Fruit fly (Drosophila melanogaster) whole organism, embryonic: ENCODE results near the gene BHD.

Experiments
- Adf1 ChIP-seq: fragments of 200-800 bp; sonication (Bioruptor generic); IDR thresholded peaks from 2 replicates; pipeline ENCODE4 v1.3.6; 2022; ENCODE audit warnings: missing biosample characterization, missing genetic modification characterization
- Antp ChIP-seq: fragments of 200-800 bp; sonication (Bioruptor generic); optimal IDR thresholded peaks from 3 replicates; lab custom pipeline; 2016; ENCODE audit warnings: missing biosample characterization, missing genetic modification characterization
- C15 ChIP-seq: fragments of 200-800 bp; sonication (Bioruptor generic); IDR thresholded peaks from 3 replicates; pipeline ENCODE4 v1.3.6; 2022; ENCODE audit warnings: missing biosample characterization, missing genetic modification characterization
- CG11398 ChIP-seq: fragments of 200-800 bp; sonication (Bioruptor generic); optimal IDR thresholded peaks from 2 replicates; lab custom pipeline; 2016; ENCODE audit warnings: missing biosample characterization, missing genetic modification characterization
- CG11504 ChIP-seq: fragments of 200-800 bp; sonication (Bioruptor generic); optimal IDR thresholded peaks from 3 replicates; lab custom pipeline; 2019; ENCODE audit warnings: missing biosample characterization, mild to moderate bottlenecking, missing genetic modification characterization, moderate library complexity
- CG1233 ChIP-seq: fragments of 200-800 bp; sonication (Bioruptor generic); optimal IDR thresholded peaks from 4 replicates; lab custom pipeline; 2018; ENCODE audit warnings: missing biosample characterization, mild to moderate bottlenecking, missing genetic modification characterization
- CG14860 ChIP-seq: fragments of 200-800 bp; sonication (Bioruptor generic); IDR thresholded peaks from 3 replicates; pipeline ENCODE4 v1.3.6; 2022; ENCODE audit warnings: missing biosample characterization, missing genetic modification characterization; ENCODE audit not compliant: partially characterized antibody
- CG15011 ChIP-seq: fragments of 200-800 bp; sonication (Bioruptor generic); optimal IDR thresholded peaks from 3 replicates; lab custom pipeline; 2018; ENCODE audit warnings: missing biosample characterization, mild to moderate bottlenecking, missing genetic modification characterization
- CG15269 ChIP-seq: fragments of 200-800 bp; sonication (Bioruptor generic); optimal IDR thresholded peaks from 2 replicates; lab custom pipeline; 2018; ENCODE audit warnings: missing biosample characterization, mild to moderate bottlenecking, missing genetic modification characterization, moderate library complexity
- CG16815 ChIP-seq: fragments of 200-800 bp; sonication (Bioruptor generic); optimal IDR thresholded peaks from 3 replicates; lab custom pipeline; 2017; ENCODE audit warnings: missing biosample characterization, mild to moderate bottlenecking, missing genetic modification characterization
- CG18599 ChIP-seq: fragments of 200-800 bp; sonication (Bioruptor generic); optimal IDR thresholded peaks from 3 replicates; lab custom pipeline; 2017; ENCODE audit warnings: missing biosample characterization, missing genetic modification characterization, mild to moderate bottlenecking, moderate library complexity, missing genetic modification reagents
- CG18619 ChIP-seq: fragments of 200-800 bp; sonication (Bioruptor generic); optimal IDR thresholded peaks from 3 replicates; lab custom pipeline; 2017; ENCODE audit warnings: missing biosample characterization, mild to moderate bottlenecking, missing genetic modification characterization
- CG2875 ChIP-seq: fragments of 200-800 bp; sonication (Bioruptor generic); optimal IDR thresholded peaks from 2 replicates; lab custom pipeline; 2017; ENCODE audit warnings: missing biosample characterization, mild to moderate bottlenecking, missing genetic modification characterization, missing genetic modification reagents
- CG6683 ChIP-seq: fragments of 200-800 bp; sonication (Bioruptor generic); optimal IDR thresholded peaks from 2 replicates; lab custom pipeline; 2017; ENCODE audit warnings: missing biosample characterization, mild to moderate bottlenecking, missing genetic modification characterization, missing genetic modification reagents
- CG6813 ChIP-seq: fragments of 200-800 bp; sonication (Bioruptor generic); optimal IDR thresholded peaks from 2 replicates; lab custom pipeline; 2017; ENCODE audit warnings: missing biosample characterization, missing genetic modification characterization, mild to moderate bottlenecking, moderate library complexity, missing genetic modification reagents
- CG6854 ChIP-seq: fragments of 200-800 bp; sonication (Bioruptor generic); optimal IDR thresholded peaks from 3 replicates; lab custom pipeline; 2017; ENCODE audit warnings: missing biosample characterization, mild to moderate bottlenecking, missing genetic modification characterization
- CG7745 ChIP-seq: fragments of 200-800 bp; sonication (Bioruptor generic); optimal IDR thresholded peaks from 2 replicates; lab custom pipeline; 2018; ENCODE audit warnings: missing biosample characterization, mild to moderate bottlenecking, missing genetic modification characterization, moderate library complexity
- CG8765 ChIP-seq: fragments of 200-800 bp; sonication (Bioruptor generic); IDR thresholded peaks from 2 replicates; pipeline ENCODE4 v1.3.6; 2022; ENCODE audit warnings: missing biosample characterization, missing genetic modification characterization
- CG8924 ChIP-seq: fragments of 200-800 bp; optimal IDR thresholded peaks from 3 replicates; lab custom pipeline; 2019; ENCODE audit warnings: missing biosample characterization, mild to moderate bottlenecking, missing genetic modification characterization, moderate library complexity
- CoRest ChIP-seq: fragments of 200-800 bp; sonication (Bioruptor generic); optimal IDR thresholded peaks from 3 replicates; lab custom pipeline; 2018; ENCODE audit warnings: missing biosample characterization, mild to moderate bottlenecking, missing genetic modification characterization, moderate library complexity
- Hand ChIP-seq: fragments of 200-800 bp; sonication (Bioruptor generic); optimal IDR thresholded peaks from 2 replicates; lab custom pipeline; 2017; ENCODE audit warnings: mild to moderate bottlenecking, missing biosample characterization, missing genetic modification reagents, missing genetic modification characterization
- Hr51 ChIP-seq, 2 experiments: fragments of 200-800 bp; sonication (Bioruptor generic); optimal IDR thresholded peaks; 2 replicates in 1 of 2; 3 replicates in 1 of 2; lab custom pipeline; 2016 to 2018; ENCODE audit warnings: missing biosample characterization in 2 of 2, missing genetic modification characterization in 2 of 2, mild to moderate bottlenecking in 1 of 2, moderate library complexity in 1 of 2
- Lim3 ChIP-seq: fragments of 200-800 bp; sonication (Bioruptor generic); IDR thresholded peaks from 2 replicates; pipeline ENCODE4 v1.3.6; 2022; ENCODE audit warnings: missing biosample characterization, missing genetic modification characterization
- Mad ChIP-seq: fragments of 200-800 bp; sonication (Bioruptor generic); optimal IDR thresholded peaks from 2 replicates; lab custom pipeline; 2016; ENCODE audit warnings: missing biosample characterization, missing genetic modification characterization
- Meics ChIP-seq: fragments of 200-800 bp; sonication (Bioruptor generic); optimal IDR thresholded peaks from 2 replicates; lab custom pipeline; 2017; ENCODE audit warnings: missing biosample characterization, mild to moderate bottlenecking, missing genetic modification characterization
- NC2α ChIP-seq: fragments of 200-800 bp; sonication (Bioruptor generic); optimal IDR thresholded peaks from 2 replicates; lab custom pipeline; 2016; ENCODE audit warnings: missing biosample characterization, missing genetic modification characterization
- NK7.1 ChIP-seq: fragments of 200-800 bp; sonication (Bioruptor generic); optimal IDR thresholded peaks from 3 replicates; lab custom pipeline; 2016; ENCODE audit warnings: missing biosample characterization, missing genetic modification characterization
- Rfx ChIP-seq: fragments of 200-800 bp; sonication (Bioruptor generic); IDR thresholded peaks from 2 replicates; pipeline ENCODE4 v1.3.6; 2022; ENCODE audit warnings: missing biosample characterization, missing genetic modification characterization
- Tbp ChIP-seq: fragments of >200 bp; optimal IDR thresholded peaks from 2 replicates; lab custom pipeline; 2018; ENCODE audit warnings: missing biosample characterization, missing genetic modification characterization
- amos ChIP-seq: fragments of 200-800 bp; sonication (Bioruptor generic); IDR thresholded peaks from 2 replicates; pipeline ENCODE4 v1.3.6; 2022; ENCODE audit warnings: missing biosample characterization, missing genetic modification characterization; ENCODE audit not compliant: partially characterized antibody
- bab2 ChIP-seq: fragments of 200-800 bp; sonication (Bioruptor generic); optimal IDR thresholded peaks from 2 replicates; lab custom pipeline; 2016; ENCODE audit warnings: missing biosample characterization, missing genetic modification characterization
- cato ChIP-seq: fragments of 200-800 bp; sonication (Bioruptor generic); optimal IDR thresholded peaks from 2 replicates; lab custom pipeline; 2016; ENCODE audit warnings: missing biosample characterization, missing genetic modification characterization, borderline replicate concordance
- corto ChIP-seq: fragments of 200-800 bp; sonication (Bioruptor generic); optimal IDR thresholded peaks from 2 replicates; lab custom pipeline; 2016; ENCODE audit warnings: missing biosample characterization, mild to moderate bottlenecking, missing genetic modification characterization, moderate library complexity
- danr ChIP-seq: fragments of 200-800 bp; sonication (Bioruptor generic); IDR thresholded peaks from 2 replicates; pipeline ENCODE4 v1.3.6; 2022; ENCODE audit warnings: missing biosample characterization, missing genetic modification characterization
- exex ChIP-seq: fragments of 200-800 bp; sonication (Bioruptor generic); optimal IDR thresholded peaks from 4 replicates; lab custom pipeline; 2018; ENCODE audit warnings: missing biosample characterization, mild to moderate bottlenecking, missing genetic modification characterization, moderate library complexity
- fd96Cb ChIP-seq: fragments of 200-800 bp; sonication (Bioruptor generic); optimal IDR thresholded peaks from 2 replicates; lab custom pipeline; 2018; ENCODE audit warnings: missing biosample characterization, mild to moderate bottlenecking, missing genetic modification characterization, moderate library complexity
- fru ChIP-seq: fragments of >200 bp; optimal IDR thresholded peaks from 2 replicates; lab custom pipeline; 2017
- gem ChIP-seq: fragments of 200-800 bp; sonication (Bioruptor generic); optimal IDR thresholded peaks from 2 replicates; lab custom pipeline; 2019; ENCODE audit warnings: missing biosample characterization, mild to moderate bottlenecking, missing genetic modification characterization, moderate library complexity
- ken ChIP-seq: fragments of 200-800 bp; sonication (Bioruptor generic); IDR thresholded peaks from 3 replicates; pipeline ENCODE4 v1.3.6; 2022; ENCODE audit warnings: missing biosample characterization, missing genetic modification characterization
- lola ChIP-seq, 3 experiments: fragments of >200 bp in 2 of 3; fragments of 200-800 bp in 1 of 3; sonication (Bioruptor generic) in 1 of 3; optimal IDR thresholded peaks; 2 replicates each; lab custom pipeline; 2017 to 2019; ENCODE audit warnings: missing biosample characterization in 3 of 3, missing genetic modification characterization in 3 of 3, mild to moderate bottlenecking in 1 of 3, moderate library complexity in 1 of 3
- maf-S ChIP-seq: fragments of 200-800 bp; sonication (Bioruptor generic); optimal IDR thresholded peaks from 2 replicates; lab custom pipeline; 2016; ENCODE audit warnings: missing biosample characterization, missing genetic modification characterization
- nerfin-1 ChIP-seq: fragments of 200-800 bp; sonication (Bioruptor generic); optimal IDR thresholded peaks from 3 replicates; lab custom pipeline; 2019; ENCODE audit warnings: missing biosample characterization, mild to moderate bottlenecking, missing genetic modification characterization, moderate library complexity
- pb ChIP-seq: fragments of 200-800 bp; sonication (Bioruptor generic); optimal IDR thresholded peaks from 3 replicates; lab custom pipeline; 2016; ENCODE audit warnings: missing biosample characterization, missing genetic modification characterization
- sc ChIP-seq, 3 experiments: fragments of >200 bp in 2 of 3; fragments of 200-800 bp in 1 of 3; sonication (Bioruptor generic) in 1 of 3; optimal IDR thresholded peaks; 2 replicates in 2 of 3; 3 replicates in 1 of 3; lab custom pipeline; 2017; ENCODE audit warnings: mild to moderate bottlenecking in 1 of 3, missing biosample characterization in 1 of 3, missing genetic modification characterization in 1 of 3, missing genetic modification reagents in 1 of 3
- sd ChIP-seq: fragments of 200-800 bp; sonication (Bioruptor generic); optimal IDR thresholded peaks from 3 replicates; lab custom pipeline; 2018; ENCODE audit warnings: missing biosample characterization, mild to moderate bottlenecking, missing genetic modification characterization, moderate library complexity
- sob ChIP-seq: fragments of 200-800 bp; sonication (Bioruptor generic); IDR thresholded peaks from 2 replicates; pipeline ENCODE4 v1.3.6; 2022; ENCODE audit warnings: missing biosample characterization, missing genetic modification characterization
- tin ChIP-seq: fragments of 200-800 bp; sonication (Bioruptor generic); optimal IDR thresholded peaks from 3 replicates; lab custom pipeline; 2016; ENCODE audit warnings: missing biosample characterization, missing genetic modification characterization
- tio ChIP-seq: fragments of 200-800 bp; sonication (Bioruptor generic); optimal IDR thresholded peaks from 2 replicates; lab custom pipeline; 2017; ENCODE audit warnings: missing biosample characterization, missing genetic modification characterization, inconsistent platforms
- zfh2 ChIP-seq: fragments of 200-800 bp; sonication (Bioruptor generic); optimal IDR thresholded peaks from 2 replicates; lab custom pipeline; 2016; ENCODE audit warnings: missing biosample characterization, missing genetic modification characterization

Gene BHD

dm6 chr3L:7250469-7250868 lies 12.1 kb downstream of the BHD start, which contains the start of gene MED4 (continued):
- TF ChIP-seq nerfin-1 (tag; lab: Kevin White, UChicago) (peak; percentile 51), CG1233 (peak; percentile 51), CG11504 (tag; lab: Kevin White, UChicago) (peak; percentile 75), exex (no peak), Hand (GFP tag; lab: Kevin White, UChicago) (peak; percentile 30), CoRest (tag; lab: Kevin White, UChicago) (peak; percentile 79), fd96Cb (tag; lab: Kevin White, UChicago) (peak; percentile 61), Tbp (GFP tag; lab: Kevin White, UChicago) (no peak), Rfx (GFP tag; lab: Robert Waterston, UW) (peak; percentile 89), amos (peak; percentile 39; the same call in 1 of the 2 replicates), CG14860 (GFP tag; lab: Robert Waterston, UW) (no peak), corto (GFP tag; lab: Kevin White, UChicago) (no peak), tio (GFP tag; lab: Kevin White, UChicago) (no peak), Adf1 (GFP tag; lab: Robert Waterston, UW) (peak; percentile 32; the same call in 1 of the 2 replicates), C15 (GFP tag; lab: Robert Waterston, UW) (peak; percentile 41; the same call in 1 of the 3 replicates), CG8765 (GFP tag; lab: Robert Waterston, UW) (no peak), sd (tag; lab: Kevin White, UChicago) (peak; percentile 68), sob (GFP tag; lab: Robert Waterston, UW) (peak; percentile 82), maf-S (GFP tag; lab: Kevin White, UChicago) (peak; percentile 77), CG8924 (peak; percentile 82), CG16815 (peak; percentile 50), CG18599 (GFP tag; lab: Kevin White, UChicago) (peak; percentile 84), CG15269 (tag; lab: Kevin White, UChicago) (peak; percentile 74), CG18619 (peak; percentile 50), danr (GFP tag; lab: Robert Waterston, UW) (0 out of 2 replicates have a peak, but pooled peaks have one; percentile 25), lola (GFP tag; optimal IDR thresholded peaks at IDR 0.05; lab: Kevin White, UChicago) (peak in 1 of 3 experiments; percentile 60), fru (lab: Kevin White, UChicago) (no peak), NK7.1 (GFP tag; lab: Kevin White, UChicago) (peak; percentile 66), sc (optimal IDR thresholded peaks at IDR 0.05; lab: Kevin White, UChicago) (no peak), sc (GFP tag; optimal IDR thresholded peaks at IDR 0.05; lab: Kevin White, UChicago) (no peak), Mad (GFP tag; lab: Kevin White, UChicago) (peak; percentile 62), tin (peak; percentile 84), CG6683 (peak; percentile 68), gem (tag; lab: Kevin White, UChicago) (peak; percentile 85), zfh2 (peak; percentile 86), CG11398 (peak; percentile 75), pb (GFP tag; lab: Kevin White, UChicago) (peak; percentile 75), Hr51 (GFP tag; optimal IDR thresholded peaks at IDR 0.05; lab: Kevin White, UChicago) (peak; percentile 74 to 78), cato (GFP tag; lab: Kevin White, UChicago) (peak; percentile 68), CG6813 (GFP tag; lab: Kevin White, UChicago) (peak; percentile 49), CG6854 (GFP tag; lab: Kevin White, UChicago) (peak; percentile 73), Meics (GFP tag; lab: Kevin White, UChicago) (peak; percentile 79), Lim3 (GFP tag; lab: Robert Waterston, UW) (no peak), NC2α (GFP tag; lab: Kevin White, UChicago) (peak; percentile 76), CG15011 (GFP tag; lab: Kevin White, UChicago) (no peak), CG7745 (tag; lab: Kevin White, UChicago) (no peak), CG2875 (GFP tag; lab: Kevin White, UChicago) (peak; percentile 43), bab2 (GFP tag; lab: Kevin White, UChicago) (peak; percentile 79), ken (GFP tag; lab: Robert Waterston, UW) (peak; percentile 75), Antp (GFP tag; lab: Kevin White, UChicago) (peak; percentile 91)
